Fruit fly (Drosophila melanogaster): Measurements from ENCODE around the gene CG14341.

DNA sequence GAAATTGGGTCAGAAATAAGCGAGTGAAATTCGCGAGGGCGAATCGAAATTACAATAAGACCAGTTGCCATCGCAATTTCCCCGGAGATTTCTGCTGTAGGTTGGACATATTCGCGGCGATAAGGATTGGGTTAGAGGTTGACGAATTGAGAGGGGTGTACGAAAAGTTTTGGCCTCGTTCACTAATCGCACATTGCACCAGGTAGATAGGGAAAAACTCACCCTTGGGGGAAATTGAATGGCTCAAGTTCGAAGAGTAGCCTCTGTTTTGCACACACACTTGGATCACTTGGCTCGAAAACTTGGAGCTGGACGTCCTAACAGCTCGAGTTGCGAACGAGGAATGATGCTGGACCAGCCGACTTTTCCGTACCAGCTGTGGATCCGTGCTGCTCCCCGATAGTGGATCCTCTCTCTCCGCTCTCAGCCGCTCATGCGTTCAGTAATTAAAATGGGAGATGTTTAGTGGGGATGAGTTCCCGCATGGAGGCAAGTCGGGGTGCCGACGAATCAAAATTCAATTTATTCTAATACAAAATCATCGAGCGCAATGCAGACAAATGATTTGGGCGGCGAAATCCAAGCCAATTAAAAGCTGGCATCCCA is 2.7 kb upstream of the CG14341 start, which contains the start of gene CG5080:
- TF ChIP-seq CTCF (optimal IDR thresholded peaks at IDR 0.05): no peak
- no peak for TF ChIP-seq CG8478 (optimal IDR thresholded peaks at IDR 0.05)

All from S2 (cell line).